Worm (Caenorhabditis elegans): ENCODE measurements around the gene F57B9.8.

DNA sequence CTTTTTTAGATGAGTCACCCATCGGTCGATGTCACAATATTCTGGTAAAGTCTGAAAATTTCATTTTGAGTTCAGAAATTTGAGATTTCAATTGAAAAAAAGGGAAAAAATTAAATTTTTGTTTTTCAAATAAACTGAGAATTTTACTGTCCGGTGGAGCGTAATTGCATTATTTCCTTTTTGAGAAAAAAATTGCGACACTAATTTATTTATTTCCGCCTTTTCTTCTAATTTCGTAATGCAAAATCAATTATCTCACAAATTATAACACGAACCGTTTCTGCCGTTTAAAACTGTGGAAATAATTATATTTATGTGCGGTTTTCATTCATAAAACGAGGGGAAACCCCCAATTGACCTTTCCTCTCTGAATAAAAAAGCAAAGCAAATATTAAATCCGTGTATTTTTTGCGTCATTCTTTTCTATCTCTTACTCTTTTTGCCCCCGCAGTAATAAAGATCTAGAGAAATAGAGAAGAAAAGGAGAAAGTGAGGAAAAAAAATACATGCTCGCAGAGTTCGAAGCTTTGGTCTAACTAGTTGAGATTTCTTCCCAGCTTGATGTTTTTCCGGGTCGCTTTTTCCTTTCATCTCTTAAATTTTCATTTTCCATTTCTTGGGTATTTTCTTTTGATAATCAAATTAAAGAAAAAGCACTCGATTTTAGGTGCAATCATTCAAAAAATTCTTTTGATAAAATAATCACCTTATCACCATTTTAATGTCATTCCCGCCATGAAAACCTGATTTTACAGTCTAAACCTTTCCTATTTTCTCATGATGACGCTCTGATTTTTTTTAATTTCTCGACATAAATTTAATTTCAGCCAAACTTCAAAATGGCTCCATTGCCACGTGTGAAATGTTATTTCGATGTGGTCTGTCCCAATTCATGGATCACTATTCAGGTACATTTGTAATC lies 31.8 kb downstream of the F57B9.8 start, which contains the start of the genes brc-2 and T07E3.3:
- TF ChIP-seq unc-39 (tag; optimal IDR thresholded peaks at IDR 0.05) (no peak), unc-62 (GFP tag; optimal IDR thresholded peaks at IDR 0.05) (no peak), pha-4 (tag; optimal IDR thresholded peaks at IDR 0.05) (peak; percentile 67), tbx-2 (tag; optimal IDR thresholded peaks at IDR 0.05) (no peak)
